Worm (Caenorhabditis elegans): Measurements from ENCODE around the gene C01G10.9.

C01G10.9 gene

ce11 chrV:15085335-15085800 lies 3.0 kb downstream of the C01G10.9 start, which contains the start of the genes ahsa-1 and C01G10.7 (continued):
- TF ChIP-seq nhr-12 (tag; optimal IDR thresholded peaks at IDR 0.05), result no peak
- TF ChIP-seq egl-27 (tag; optimal IDR thresholded peaks at IDR 0.05), result no peak
- TF ChIP-seq hpl-2 (GFP tag; optimal IDR thresholded peaks at IDR 0.05), result peak; percentile 60
- TF ChIP-seq mab-9 (GFP tag; IDR thresholded peaks at IDR 0.05), result peak; percentile 73
- peak; percentile 99 for TF ChIP-seq rnt-1 (tag; optimal IDR thresholded peaks at IDR 0.05)
- TF ChIP-seq tlp-1 (tag; optimal IDR thresholded peaks at IDR 0.05), result no peak
- TF ChIP-seq aly-2 (tag; optimal IDR thresholded peaks at IDR 0.05), result peak; percentile 38
- peak; percentile 92 for TF ChIP-seq irx-1 (tag; optimal IDR thresholded peaks at IDR 0.05)
- peak; percentile 53; the same call in 1 of the 2 replicates for TF ChIP-seq ceh-88 (GFP tag; IDR thresholded peaks at IDR 0.05)
- TF ChIP-seq sox-4 (tag; optimal IDR thresholded peaks at IDR 0.05), result peak; percentile 91
- peak; percentile 69 for TF ChIP-seq Y116A8C.19 (tag; optimal IDR thresholded peaks at IDR 0.05; ENCODE audit: borderline replicate concordance)
- no peak for TF ChIP-seq C34B4.2 (tag; optimal IDR thresholded peaks at IDR 0.05)
- peak; percentile 94 for TF ChIP-seq fkh-4 (tag; optimal IDR thresholded peaks at IDR 0.05; ENCODE audit: borderline replicate concordance)
- TF ChIP-seq C16A3.4 (tag; optimal IDR thresholded peaks at IDR 0.05), result peak; percentile 93
- TF ChIP-seq ceh-90 (tag; optimal IDR thresholded peaks at IDR 0.05), result peak; percentile 92
- no peak for TF ChIP-seq hlh-17 (GFP tag; optimal IDR thresholded peaks at IDR 0.05; ENCODE audit: borderline replicate concordance)
- TF ChIP-seq unc-62 (GFP tag; optimal IDR thresholded peaks at IDR 0.05), result no peak
- peak; percentile 87 for TF ChIP-seq nhr-19 (GFP tag; conservative IDR thresholded peaks at IDR 0.05)
- TF ChIP-seq mep-1 (tag; optimal IDR thresholded peaks at IDR 0.05), result peak; percentile 96
- TF ChIP-seq unc-98 (GFP tag; IDR thresholded peaks at IDR 0.05), result peak; percentile 87
- TF ChIP-seq ztf-4 (tag; optimal IDR thresholded peaks at IDR 0.05), result peak; percentile 34
- TF ChIP-seq efl-1 (optimal IDR thresholded peaks at IDR 0.05), result peak; percentile 84 to 85
- TF ChIP-seq efl-1 (GFP tag; optimal IDR thresholded peaks at IDR 0.05 in 1 of 2), result peak; percentile 83 to 97
- TF ChIP-seq unc-30 (tag; optimal IDR thresholded peaks at IDR 0.05), result no peak
- peak; percentile 85 for TF ChIP-seq unc-86 (tag; optimal IDR thresholded peaks at IDR 0.05)
- peak; percentile 85 to 86 for TF ChIP-seq lin-35 (GFP tag; optimal IDR thresholded peaks at IDR 0.05)
- TF ChIP-seq blmp-1 (tag; optimal IDR thresholded peaks at IDR 0.05), result peak; percentile 75
- TF ChIP-seq nhr-76 (tag; optimal IDR thresholded peaks at IDR 0.05), result no peak
- TF ChIP-seq unc-130 (tag; optimal IDR thresholded peaks at IDR 0.05), result peak; percentile 63
- TF ChIP-seq grh-1 (GFP tag; IDR thresholded peaks at IDR 0.05), result peak; percentile 74
- TF ChIP-seq lir-3 (tag; optimal IDR thresholded peaks at IDR 0.05; ENCODE audit: poor library complexity), result peak; percentile 97
- peak in 1 of 2 experiments; percentile 94 for TF ChIP-seq ztf-11 (tag; optimal IDR thresholded peaks at IDR 0.05)
- peak; percentile 87 for TF ChIP-seq isw-1 (GFP tag; IDR thresholded peaks at IDR 0.05)
- peak; percentile 99 for TF ChIP-seq lin-15B (tag; optimal IDR thresholded peaks at IDR 0.05)
- peak; percentile 92 for TF ChIP-seq fkh-8 (tag; optimal IDR thresholded peaks at IDR 0.05)
- TF ChIP-seq sptf-1 (tag; optimal IDR thresholded peaks at IDR 0.05), result no peak
- no peak for TF ChIP-seq nhr-84 (tag; optimal IDR thresholded peaks at IDR 0.05)
- peak; percentile 99 for TF ChIP-seq pax-3 (tag; optimal IDR thresholded peaks at IDR 0.05)
- no peak for TF ChIP-seq ces-1 (GFP tag; optimal IDR thresholded peaks at IDR 0.05)
- TF ChIP-seq elt-2 (tag; optimal IDR thresholded peaks at IDR 0.05), result peak; percentile 69
- TF ChIP-seq nhr-90 (tag; optimal IDR thresholded peaks at IDR 0.05; ENCODE audit: poor library complexity), result peak; percentile 95
- peak; percentile 77 for TF ChIP-seq nhr-237 (tag; optimal IDR thresholded peaks at IDR 0.05)
- TF ChIP-seq alr-1 (tag; optimal IDR thresholded peaks at IDR 0.05; ENCODE audit: borderline replicate concordance), result no peak
- peak; percentile 93 for TF ChIP-seq vab-15 (tag; optimal IDR thresholded peaks at IDR 0.05)
- peak; percentile 83 to 91 (median 87) for TF ChIP-seq ceh-82 (tag; optimal IDR thresholded peaks at IDR 0.05)
- TF ChIP-seq sup-37 (GFP tag; optimal IDR thresholded peaks at IDR 0.05), result no peak

Data from whole organism, L1 larva.